Fruit fly (Drosophila melanogaster) S2 (cell line): ENCODE measurements around the gene CG17746.

Source experiments
- CG8478 ChIP-seq: fragments of >200 bp; optimal IDR thresholded peaks from 2 replicates; lab custom pipeline; 2018
- CTCF ChIP-seq, 2 experiments: fragments of >200 bp; optimal IDR thresholded peaks; 2 replicates each; lab custom pipeline; 2018

- TF ChIP-seq CG8478 (lab: Kevin White, UChicago) = no peak
- TF ChIP-seq CTCF (optimal IDR thresholded peaks at IDR 0.05; lab: Kevin White, UChicago) = no peak
Measured at dm6 chr3L:3240597-3241367, 1.4 kb upstream of the CG17746 start.
